Fruit fly (Drosophila melanogaster) whole organism, embryonic: Measurements from ENCODE around the gene CG31431.

Source experiments
- Atf-2 ChIP-seq: fragments of 200-800 bp; sonication (Bioruptor generic); optimal IDR thresholded peaks from 2 replicates; lab custom pipeline; 2016; ENCODE audit warnings: missing biosample characterization, missing genetic modification characterization
- Bteb2 ChIP-seq: fragments of 200-800 bp; sonication (Bioruptor generic); optimal IDR thresholded peaks from 2 replicates; lab custom pipeline; 2016; ENCODE audit warnings: missing biosample characterization, missing genetic modification characterization
- C15 ChIP-seq: fragments of 200-800 bp; sonication (Bioruptor generic); IDR thresholded peaks from 3 replicates; pipeline ENCODE4 v1.3.6; 2022; ENCODE audit warnings: missing biosample characterization, missing genetic modification characterization
- CG10366 ChIP-seq: fragments of 200-800 bp; sonication (Bioruptor generic); IDR thresholded peaks from 2 replicates; pipeline ENCODE4 v1.3.6; 2022; ENCODE audit warnings: missing biosample characterization, missing genetic modification characterization
- CG11398 ChIP-seq: fragments of 200-800 bp; sonication (Bioruptor generic); optimal IDR thresholded peaks from 2 replicates; lab custom pipeline; 2016; ENCODE audit warnings: missing biosample characterization, missing genetic modification characterization
- CG11695 ChIP-seq: fragments of 200-800 bp; sonication (Bioruptor generic); IDR thresholded peaks from 3 replicates; pipeline ENCODE4 v1.3.6; 2022; ENCODE audit warnings: missing biosample characterization, missing genetic modification characterization
- CG12155 ChIP-seq: fragments of 200-800 bp; sonication (Bioruptor generic); optimal IDR thresholded peaks from 3 replicates; lab custom pipeline; 2016; ENCODE audit warnings: missing biosample characterization, missing genetic modification characterization
- CG12744 ChIP-seq: fragments of 200-800 bp; sonication (Bioruptor generic); optimal IDR thresholded peaks from 2 replicates; lab custom pipeline; 2016; ENCODE audit warnings: missing biosample characterization, missing genetic modification characterization
- CG12942 ChIP-seq: fragments of 200-800 bp; sonication (Bioruptor generic); optimal IDR thresholded peaks from 3 replicates; lab custom pipeline; 2016; ENCODE audit warnings: missing biosample characterization, missing genetic modification characterization
- CG13624 ChIP-seq: fragments of 200-800 bp; sonication (Bioruptor generic); optimal IDR thresholded peaks from 2 replicates; lab custom pipeline; 2016; ENCODE audit warnings: missing biosample characterization, missing genetic modification characterization
- CG15011 ChIP-seq: fragments of 200-800 bp; sonication (Bioruptor generic); optimal IDR thresholded peaks from 3 replicates; lab custom pipeline; 2018; ENCODE audit warnings: missing biosample characterization, mild to moderate bottlenecking, missing genetic modification characterization
- CG15514 ChIP-seq: fragments of 200-800 bp; sonication (Bioruptor generic); optimal IDR thresholded peaks from 3 replicates; lab custom pipeline; 2017; ENCODE audit warnings: missing biosample characterization, missing genetic modification characterization, mild to moderate bottlenecking, moderate library complexity, missing genetic modification reagents
- CG15601 ChIP-seq: fragments of 200-800 bp; sonication (Bioruptor generic); optimal IDR thresholded peaks from 3 replicates; lab custom pipeline; 2019; ENCODE audit warnings: missing biosample characterization, mild to moderate bottlenecking, missing genetic modification characterization, moderate library complexity
- CG1603 ChIP-seq: fragments of 200-800 bp; sonication (Bioruptor generic); optimal IDR thresholded peaks from 2 replicates; lab custom pipeline; 2019; ENCODE audit warnings: missing biosample characterization, mild to moderate bottlenecking, missing genetic modification characterization, moderate library complexity
- CG16815 ChIP-seq: fragments of 200-800 bp; sonication (Bioruptor generic); optimal IDR thresholded peaks from 3 replicates; lab custom pipeline; 2017; ENCODE audit warnings: missing biosample characterization, mild to moderate bottlenecking, missing genetic modification characterization
- CG17186 ChIP-seq: fragments of 200-800 bp; sonication (Bioruptor generic); optimal IDR thresholded peaks from 3 replicates; lab custom pipeline; 2017; ENCODE audit warnings: missing biosample characterization, missing genetic modification reagents, missing genetic modification characterization
- CG17912 ChIP-seq: fragments of 200-800 bp; sonication (Bioruptor generic); optimal IDR thresholded peaks from 2 replicates; lab custom pipeline; 2018; ENCODE audit warnings: missing biosample characterization, mild to moderate bottlenecking, missing genetic modification characterization
- CG2889 ChIP-seq: fragments of 200-800 bp; sonication (Bioruptor generic); IDR thresholded peaks from 3 replicates; pipeline ENCODE4 v1.3.6; 2022; ENCODE audit warnings: missing biosample characterization, missing genetic modification characterization
- CG3163 ChIP-seq: fragments of 200-800 bp; sonication (Bioruptor generic); optimal IDR thresholded peaks from 3 replicates; lab custom pipeline; 2016; ENCODE audit warnings: missing biosample characterization, missing genetic modification characterization
- CG6654 ChIP-seq: fragments of 200-800 bp; sonication (Bioruptor generic); optimal IDR thresholded peaks from 2 replicates; lab custom pipeline; 2017; ENCODE audit warnings: missing biosample characterization, mild to moderate bottlenecking, missing genetic modification characterization
- CG9215 ChIP-seq: fragments of 200-800 bp; sonication (Bioruptor generic); IDR thresholded peaks from 2 replicates; pipeline ENCODE4 v1.3.6; 2022; ENCODE audit warnings: missing biosample characterization, missing genetic modification characterization
- CG9609 ChIP-seq: fragments of 200-800 bp; sonication (Bioruptor generic); optimal IDR thresholded peaks from 3 replicates; lab custom pipeline; 2016; ENCODE audit warnings: missing biosample characterization, missing genetic modification characterization
- CG9876 ChIP-seq: fragments of 200-800 bp; sonication (Bioruptor generic); optimal IDR thresholded peaks from 2 replicates; lab custom pipeline; 2016; ENCODE audit warnings: missing biosample characterization, missing genetic modification characterization
- Camta ChIP-seq: fragments of 200-800 bp; sonication (Bioruptor generic); optimal IDR thresholded peaks from 2 replicates; lab custom pipeline; 2016; ENCODE audit warnings: missing biosample characterization, missing genetic modification characterization
- Doc3 ChIP-seq: fragments of 200-800 bp; sonication (Bioruptor generic); IDR thresholded peaks from 3 replicates; pipeline ENCODE4 v1.3.6; 2022; ENCODE audit warnings: missing biosample characterization, missing genetic modification characterization; ENCODE audit not compliant: partially characterized antibody
- Dref ChIP-seq: fragments of 200-800 bp; sonication (Bioruptor generic); IDR thresholded peaks from 2 replicates; pipeline ENCODE4 v1.3.6; 2022; ENCODE audit warnings: missing biosample characterization, missing genetic modification characterization
- ERR ChIP-seq: fragments of 200-800 bp; sonication (Bioruptor generic); optimal IDR thresholded peaks from 2 replicates; lab custom pipeline; 2016; ENCODE audit warnings: missing biosample characterization, missing genetic modification characterization
- GATAe ChIP-seq: fragments of 200-800 bp; sonication (Bioruptor generic); conservative IDR thresholded peaks from 2 replicates; pipeline ENCODE4 v1.3.6; 2022; ENCODE audit warnings: missing biosample characterization, missing genetic modification characterization
- Hmx ChIP-seq: fragments of 200-800 bp; sonication (Bioruptor generic); optimal IDR thresholded peaks from 2 replicates; lab custom pipeline; 2016; ENCODE audit warnings: missing biosample characterization, missing genetic modification characterization
- NK7.1 ChIP-seq: fragments of 200-800 bp; sonication (Bioruptor generic); optimal IDR thresholded peaks from 3 replicates; lab custom pipeline; 2016; ENCODE audit warnings: missing biosample characterization, missing genetic modification characterization
- Oaz ChIP-seq: fragments of 200-800 bp; sonication (Bioruptor generic); IDR thresholded peaks from 2 replicates; pipeline ENCODE4 v1.3.6; 2022; ENCODE audit warnings: missing biosample characterization, missing genetic modification characterization
- PHDP ChIP-seq: fragments of 200-800 bp; sonication (Bioruptor generic); optimal IDR thresholded peaks from 3 replicates; lab custom pipeline; 2018; ENCODE audit warnings: missing biosample characterization, mild to moderate bottlenecking, missing genetic modification characterization, moderate library complexity
- Sox102F ChIP-seq: fragments of 200-800 bp; sonication (Bioruptor generic); optimal IDR thresholded peaks from 2 replicates; lab custom pipeline; 2018; ENCODE audit warnings: missing biosample characterization, mild to moderate bottlenecking, missing genetic modification characterization, moderate library complexity
- Taf1 ChIP-seq: fragments of 200-800 bp; sonication (Bioruptor generic); IDR thresholded peaks from 2 replicates; pipeline ENCODE4 v1.3.6; 2022; ENCODE audit warnings: missing biosample characterization, missing genetic modification characterization
- bsh ChIP-seq, 2 experiments: fragments of 200-800 bp; sonication (Bioruptor generic); optimal IDR thresholded peaks; 2 replicates each; lab custom pipeline; 2017 to 2018; ENCODE audit warnings: mild to moderate bottlenecking in 2 of 2, missing biosample characterization in 2 of 2, missing genetic modification characterization in 2 of 2, moderate library complexity in 1 of 2
- en ChIP-seq: fragments of 200-800 bp; sonication (Bioruptor generic); optimal IDR thresholded peaks from 2 replicates; lab custom pipeline; 2016; ENCODE audit warnings: missing biosample characterization, missing genetic modification characterization
- fd3F ChIP-seq: fragments of 200-800 bp; sonication (Bioruptor generic); optimal IDR thresholded peaks from 2 replicates; lab custom pipeline; 2018; ENCODE audit warnings: missing biosample characterization, mild to moderate bottlenecking, missing genetic modification characterization, moderate library complexity
- gsb-n ChIP-seq: fragments of 200-800 bp; sonication (Bioruptor generic); optimal IDR thresholded peaks from 3 replicates; lab custom pipeline; 2018; ENCODE audit warnings: missing biosample characterization, mild to moderate bottlenecking, missing genetic modification characterization
- kni ChIP-seq: fragments of 200-800 bp; sonication (Bioruptor generic); optimal IDR thresholded peaks from 3 replicates; lab custom pipeline; 2017; ENCODE audit warnings: mild to moderate bottlenecking, missing biosample characterization, missing genetic modification reagents, missing genetic modification characterization
- mirr ChIP-seq: fragments of 200-800 bp; sonication (Bioruptor generic); optimal IDR thresholded peaks from 3 replicates; lab custom pipeline; 2018; ENCODE audit warnings: missing biosample characterization, mild to moderate bottlenecking, missing genetic modification characterization
- pfk ChIP-seq: fragments of 200-800 bp; sonication (Bioruptor generic); optimal IDR thresholded peaks from 2 replicates; lab custom pipeline; 2018; ENCODE audit warnings: missing biosample characterization, mild to moderate bottlenecking, missing genetic modification characterization, moderate library complexity
- pita ChIP-seq: fragments of 200-800 bp; sonication (Bioruptor generic); optimal IDR thresholded peaks from 2 replicates; lab custom pipeline; 2017; ENCODE audit warnings: missing biosample characterization, mild to moderate bottlenecking, missing genetic modification characterization
- prd ChIP-seq, 3 experiments: fragments of >200 bp in 2 of 3; fragments of 200-800 bp in 1 of 3; sonication (Bioruptor generic) in 1 of 3; optimal IDR thresholded peaks in 2 of 3; IDR thresholded peaks in 1 of 3; 2 replicates in 2 of 3; 3 replicates in 1 of 3; pipeline versions ENCODE4 v1.3.6 to Lab custom; 2017 to 2022; ENCODE audit warnings: missing biosample characterization in 1 of 3, missing genetic modification characterization in 1 of 3
- ranshi ChIP-seq: fragments of 200-800 bp; sonication (Bioruptor generic); IDR thresholded peaks from 2 replicates; pipeline ENCODE4 v1.3.6; 2022; ENCODE audit warnings: missing biosample characterization, missing genetic modification characterization
- sc ChIP-seq, 3 experiments: fragments of >200 bp in 2 of 3; fragments of 200-800 bp in 1 of 3; sonication (Bioruptor generic) in 1 of 3; optimal IDR thresholded peaks; 2 replicates in 2 of 3; 3 replicates in 1 of 3; lab custom pipeline; 2017; ENCODE audit warnings: mild to moderate bottlenecking in 1 of 3, missing biosample characterization in 1 of 3, missing genetic modification characterization in 1 of 3, missing genetic modification reagents in 1 of 3
- sim ChIP-seq: fragments of 200-800 bp; sonication (Bioruptor generic); IDR thresholded peaks from 2 replicates; pipeline ENCODE4 v1.3.6; 2022; ENCODE audit warnings: missing biosample characterization, missing genetic modification characterization
- slou ChIP-seq: fragments of 200-800 bp; sonication (Bioruptor generic); optimal IDR thresholded peaks from 3 replicates; lab custom pipeline; 2016; ENCODE audit warnings: missing biosample characterization, missing genetic modification characterization
- sqz ChIP-seq: fragments of 200-800 bp; sonication (Bioruptor generic); optimal IDR thresholded peaks from 3 replicates; lab custom pipeline; 2018; ENCODE audit warnings: missing biosample characterization, mild to moderate bottlenecking, missing genetic modification characterization
- trem ChIP-seq: fragments of 200-800 bp; optimal IDR thresholded peaks from 3 replicates; lab custom pipeline; 2019; ENCODE audit warnings: missing biosample characterization, mild to moderate bottlenecking, missing genetic modification characterization, moderate library complexity
- vvl ChIP-seq: fragments of 200-800 bp; sonication (Bioruptor generic); IDR thresholded peaks from 2 replicates; pipeline ENCODE4 v1.3.6; 2022; ENCODE audit warnings: missing biosample characterization, missing genetic modification characterization

CG31431 gene

DNA sequence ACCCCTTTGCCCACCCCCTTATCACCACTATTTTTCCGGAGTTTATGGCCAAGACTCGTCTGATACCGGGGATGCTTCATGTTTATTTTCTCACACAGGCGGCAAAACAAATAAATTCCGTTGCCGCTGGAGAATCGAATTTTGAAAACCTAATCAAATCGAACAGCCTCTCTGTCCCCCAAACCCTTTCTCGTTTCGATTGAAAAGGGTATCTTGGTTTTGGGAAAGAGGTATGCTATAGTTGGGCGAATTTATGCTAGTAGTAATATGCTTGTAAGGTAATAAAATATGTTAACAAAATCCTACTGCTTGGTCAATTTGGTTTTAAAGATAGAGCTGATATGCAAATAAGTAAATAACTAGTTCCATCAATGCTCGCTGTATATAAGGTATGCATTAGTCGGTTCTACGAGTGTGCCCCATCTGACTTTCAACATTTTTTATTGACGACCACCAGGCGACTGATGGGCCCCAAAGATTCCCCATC is 42.4 kb upstream of the CG31431 start (continued):
- TF ChIP-seq CG16815 (GFP tag; lab: Kevin White, UChicago) (peak; percentile 84), slou (GFP tag; lab: Kevin White, UChicago) (no peak), CG15011 (GFP tag; lab: Kevin White, UChicago) (no peak), CG1603 (tag; lab: Kevin White, UChicago) (peak; percentile 93), pita (GFP tag; lab: Kevin White, UChicago) (no peak), CG11398 (peak; percentile 76), kni (peak; percentile 87), Doc3 (GFP tag; lab: Robert Waterston, UW) (no peak), CG2889 (GFP tag; lab: Robert Waterston, UW) (peak; percentile 34; the same call in 1 of the 3 replicates), CG6654 (peak; percentile 12), fd3F (no peak), Dref (no peak), Oaz (GFP tag; lab: Robert Waterston, UW) (no peak), CG9876 (peak; percentile 71), NK7.1 (GFP tag; lab: Kevin White, UChicago) (no peak), Taf1 (GFP tag; lab: Robert Waterston, UW) (no peak), trem (tag; lab: Kevin White, UChicago) (peak; percentile 68), CG12155 (GFP tag; lab: Kevin White, UChicago) (peak; percentile 31), CG12744 (GFP tag; lab: Kevin White, UChicago) (peak; percentile 29), sqz (peak; percentile 50), ERR (GFP tag; lab: Kevin White, UChicago) (peak; percentile 10), CG13624 (GFP tag; lab: Kevin White, UChicago) (peak; percentile 31), CG15514 (GFP tag; lab: Kevin White, UChicago) (no peak), Sox102F (GFP tag; lab: Kevin White, UChicago) (peak; percentile 77), CG17186 (peak; percentile 76), ranshi (0 out of 2 replicates have a peak, but pooled peaks have one; percentile 55), pfk (GFP tag; lab: Kevin White, UChicago) (no peak), sc (optimal IDR thresholded peaks at IDR 0.05; lab: Kevin White, UChicago) (no peak), sc (GFP tag; optimal IDR thresholded peaks at IDR 0.05; lab: Kevin White, UChicago) (peak; percentile 78), PHDP (tag; lab: Kevin White, UChicago) (peak; percentile 69), bsh (GFP tag; optimal IDR thresholded peaks at IDR 0.05; lab: Kevin White, UChicago) (peak in 1 of 2 experiments; percentile 95), Hmx (GFP tag; lab: Kevin White, UChicago) (no peak), prd (optimal IDR thresholded peaks at IDR 0.05; lab: Kevin White, UChicago) (no peak), prd (GFP tag; IDR thresholded peaks at IDR 0.05; lab: Robert Waterston, UW) (peak; percentile 79; the same call in 2 of the 3 replicates), Bteb2 (GFP tag; lab: Kevin White, UChicago) (no peak), CG9215 (GFP tag; lab: Robert Waterston, UW) (no peak), sim (GFP tag; lab: Robert Waterston, UW) (0 out of 2 replicates have a peak, but pooled peaks have one; percentile 15), CG17912 (GFP tag; lab: Kevin White, UChicago) (no peak), vvl (peak; percentile 87), Camta (GFP tag; lab: Kevin White, UChicago) (peak; percentile 63), mirr (GFP tag; lab: Kevin White, UChicago) (no peak), en (GFP tag; lab: Kevin White, UChicago) (peak; percentile 37), CG12942 (GFP tag; lab: Kevin White, UChicago) (peak; percentile 58), CG15601 (tag; lab: Kevin White, UChicago) (peak; percentile 92), CG9609 (GFP tag; lab: Kevin White, UChicago) (peak; percentile 78), GATAe (GFP tag; lab: Robert Waterston, UW) (no peak), CG3163 (GFP tag; lab: Kevin White, UChicago) (peak; percentile 53), CG10366 (GFP tag; lab: Robert Waterston, UW) (peak; percentile 76), CG11695 (GFP tag; lab: Robert Waterston, UW) (no peak), Atf-2 (GFP tag; lab: Kevin White, UChicago) (peak; percentile 71), gsb-n (tag; lab: Kevin White, UChicago) (peak; percentile 84), C15 (GFP tag; lab: Robert Waterston, UW) (no peak)
